Fruit fly (Drosophila melanogaster) S2 (cell line): ENCODE data around the gene CG42238.

Experiments
- CG8478 ChIP-seq: fragments of >200 bp; optimal IDR thresholded peaks from 2 replicates; lab custom pipeline; 2018
- CTCF ChIP-seq, 2 experiments: fragments of >200 bp; optimal IDR thresholded peaks; 2 replicates each; lab custom pipeline; 2018

DNA sequence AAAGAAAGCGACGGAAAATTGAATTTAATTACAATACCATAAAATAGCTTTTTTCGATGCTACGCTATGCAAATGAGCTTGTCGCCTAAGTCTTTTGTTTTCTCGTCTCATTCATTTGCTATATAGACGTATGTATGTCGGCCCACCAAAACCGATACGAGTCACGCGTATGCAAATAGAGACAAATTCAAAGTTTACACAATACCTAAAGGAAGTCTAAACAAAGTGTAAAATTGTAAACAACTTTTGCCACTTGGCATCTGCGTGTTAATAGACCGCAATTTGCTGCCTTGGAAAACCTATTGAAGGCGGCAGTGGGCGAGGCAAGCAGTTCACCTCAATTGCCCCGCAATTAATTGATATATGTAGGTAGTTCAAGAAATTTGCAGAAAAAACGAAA is 10.6 kb upstream of the CG42238 start:
- TF ChIP-seq CTCF (optimal IDR thresholded peaks at IDR 0.05; lab: Kevin White, UChicago) (no peak), CG8478 (lab: Kevin White, UChicago) (no peak)
